Fruit fly (Drosophila melanogaster) Kc167 (cell line): ENCODE data around the gene TotM.

Experiments
- Myc ChIP-seq: fragments of >200 bp; optimal IDR thresholded peaks from 2 replicates; lab custom pipeline; 2017; ENCODE audit warnings: missing external identifiers
- psq ChIP-seq: fragments of >200 bp; optimal IDR thresholded peaks from 2 replicates; lab custom pipeline; 2017; ENCODE audit warnings: missing external identifiers
- ttk ChIP-seq: sonication (Bioruptor generic); optimal IDR thresholded peaks from 2 replicates; lab custom pipeline; 2017; ENCODE audit warnings: missing external identifiers

DNA sequence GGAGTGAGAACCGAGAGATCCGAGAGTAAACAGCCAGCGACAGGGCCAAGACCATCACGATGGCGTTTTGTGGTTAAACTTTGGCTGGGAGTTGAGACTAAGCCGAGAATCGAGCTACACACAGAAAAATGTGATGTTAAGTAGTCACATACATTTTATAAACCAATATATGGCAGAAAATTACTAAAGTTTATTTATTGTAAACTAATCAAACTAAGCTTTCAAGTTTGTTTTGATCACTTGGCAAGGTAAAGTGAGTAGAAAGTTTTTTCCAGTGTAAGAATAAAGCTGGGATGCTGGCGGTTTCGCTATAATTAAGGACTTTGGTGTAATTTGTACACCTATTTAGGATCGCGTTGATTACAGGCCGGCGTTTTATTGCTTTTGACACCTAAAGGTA lies 42.9 kb downstream of the TotM start:
- TF ChIP-seq ttk (lab: Kevin White, UChicago), result no peak
- TF ChIP-seq psq (lab: Kevin White, UChicago), result no peak
- TF ChIP-seq Myc (lab: Kevin White, UChicago), result no peak
